6 fruit fly cellular contexts compared by ENCODE assay signal in genomic region chrX:5899241-5900145, dm6.
TF ChIP-seq lines count a peak whose summit lies in the region.

No protein-coding gene starts in this region.

- no peak for TF ChIP-seq CTCF in whole organism, embryonic (GFP tag; optimal IDR thresholded peaks at IDR 0.05; lab: Kevin White, UChicago)

TF ChIP-seq in whole organism, 6 proteins besides CTCF, POLR2A, EP300 and RAD21:
- TF ChIP-seq Dll (optimal IDR thresholded peaks at IDR 0.05; lab: Kevin White, UChicago) (peak; percentile 38), usp (GFP tag; optimal IDR thresholded peaks at IDR 0.05; lab: Kevin White, UChicago) (no peak), EcR (GFP tag; optimal IDR thresholded peaks at IDR 0.05; lab: Kevin White, UChicago) (no peak), CG8478 (optimal IDR thresholded peaks at IDR 0.05; lab: Kevin White, UChicago) (peak; percentile 12)

TF ChIP-seq in whole organism, adult, 20 proteins besides CTCF, POLR2A, EP300 and RAD21 (continues in another document):
- TF ChIP-seq Crg-1 (GFP tag; optimal IDR thresholded peaks at IDR 0.05; lab: Kevin White, UChicago), result no peak
- no peak for TF ChIP-seq CG11617 (GFP tag; optimal IDR thresholded peaks at IDR 0.05; lab: Kevin White, UChicago)
- no peak for TF ChIP-seq cic (GFP tag; optimal IDR thresholded peaks at IDR 0.05; lab: Kevin White, UChicago)
- peak; percentile 20 for TF ChIP-seq bab1 (GFP tag; optimal IDR thresholded peaks at IDR 0.05; lab: Kevin White, UChicago)
- no peak for TF ChIP-seq cnc (optimal IDR thresholded peaks at IDR 0.05; lab: Kevin White, UChicago)
- TF ChIP-seq CG33017 (tag; optimal IDR thresholded peaks at IDR 0.05; lab: Kevin White, UChicago), result no peak
- TF ChIP-seq tj (GFP tag; optimal IDR thresholded peaks at IDR 0.05; lab: Kevin White, UChicago), result peak; percentile 75
- TF ChIP-seq pad (GFP tag; optimal IDR thresholded peaks at IDR 0.05; lab: Kevin White, UChicago), result peak; percentile 62
- TF ChIP-seq Mnt (GFP tag; optimal IDR thresholded peaks at IDR 0.05; lab: Kevin White, UChicago), result peak; percentile 11
- no peak for TF ChIP-seq Hr96 (GFP tag; optimal IDR thresholded peaks at IDR 0.05; lab: Kevin White, UChicago)
- no peak for TF ChIP-seq CG12768 (GFP tag; optimal IDR thresholded peaks at IDR 0.05; lab: Kevin White, UChicago)
- peak; percentile 5 for TF ChIP-seq CG14711 (tag; optimal IDR thresholded peaks at IDR 0.05; lab: Kevin White, UChicago)
- no peak for TF ChIP-seq Clk (GFP tag; optimal IDR thresholded peaks at IDR 0.05; lab: Kevin White, UChicago)
- TF ChIP-seq CG5204 (GFP tag; optimal IDR thresholded peaks at IDR 0.05; lab: Kevin White, UChicago), result no peak
- no peak for TF ChIP-seq CG1620 (GFP tag; optimal IDR thresholded peaks at IDR 0.05; lab: Kevin White, UChicago)
- TF ChIP-seq CG7101 (tag; optimal IDR thresholded peaks at IDR 0.05; lab: Kevin White, UChicago), result no peak
- peak; percentile 30 for TF ChIP-seq kay (GFP tag; lab: Kevin White, UChicago; ENCODE audit: borderline replicate concordance)
- TF ChIP-seq toe (GFP tag; optimal IDR thresholded peaks at IDR 0.05; lab: Kevin White, UChicago), result no peak

TF ChIP-seq in whole organism, embryonic, 481 proteins besides CTCF, POLR2A, EP300 and RAD21 (continues in another document):
- TF ChIP-seq rib (GFP tag; IDR thresholded peaks at IDR 0.05; lab: Robert Waterston, UW), result peak; percentile 71
- TF ChIP-seq eve (GFP tag; optimal IDR thresholded peaks at IDR 0.05; lab: Kevin White, UChicago), result no peak
- peak; percentile 26 for TF ChIP-seq HHEX (GFP tag; optimal IDR thresholded peaks at IDR 0.05; lab: Kevin White, UChicago)
- TF ChIP-seq CG17568 (GFP tag; optimal IDR thresholded peaks at IDR 0.05; lab: Kevin White, UChicago), result peak; percentile 9
- TF ChIP-seq Drgx (GFP tag; IDR thresholded peaks at IDR 0.05; lab: Robert Waterston, UW), result peak; percentile 27; the same call in 1 of the 2 replicates
- TF ChIP-seq CG3407 (GFP tag; optimal IDR thresholded peaks at IDR 0.05; lab: Kevin White, UChicago), result peak; percentile 30
- TF ChIP-seq Dek (tag; optimal IDR thresholded peaks at IDR 0.05; lab: Kevin White, UChicago), result no peak
- TF ChIP-seq slbo (GFP tag; IDR thresholded peaks at IDR 0.05; lab: Robert Waterston, UW), result peak; percentile 23; the same call in 1 of the 2 replicates
- TF ChIP-seq CG13287 (GFP tag; IDR thresholded peaks at IDR 0.05; lab: Robert Waterston, UW; ENCODE audit: partially characterized antibody), result peak; percentile 17; the same call in 1 of the 2 replicates
- TF ChIP-seq Rx (GFP tag; IDR thresholded peaks at IDR 0.05; lab: Robert Waterston, UW), result no peak
- TF ChIP-seq Hand (GFP tag; optimal IDR thresholded peaks at IDR 0.05; lab: Kevin White, UChicago), result peak; percentile 21
- peak; percentile 54 for TF ChIP-seq Vsx1 (GFP tag; optimal IDR thresholded peaks at IDR 0.05; lab: Kevin White, UChicago)
- no peak for TF ChIP-seq CG13624 (GFP tag; optimal IDR thresholded peaks at IDR 0.05; lab: Kevin White, UChicago)
- TF ChIP-seq Nf-YC (tag; optimal IDR thresholded peaks at IDR 0.05; lab: Kevin White, UChicago), result peak; percentile 45
- TF ChIP-seq Optix (GFP tag; IDR thresholded peaks at IDR 0.05; lab: Robert Waterston, UW), result peak; percentile 20; the same call in 1 of the 3 replicates
- peak; percentile 77 for TF ChIP-seq CG10543 (GFP tag; optimal IDR thresholded peaks at IDR 0.05; lab: Kevin White, UChicago)
- peak; percentile 21; the same call in 1 of the 2 replicates for TF ChIP-seq Rfx (GFP tag; IDR thresholded peaks at IDR 0.05; lab: Robert Waterston, UW)

TF ChIP-seq in whole organism, prepupa, 60 proteins besides CTCF, POLR2A, EP300 and RAD21 (continues in another document):
- no peak for TF ChIP-seq CG6792 (GFP tag; optimal IDR thresholded peaks at IDR 0.05; lab: Kevin White, UChicago)
- TF ChIP-seq CG8119 (GFP tag; IDR thresholded peaks at IDR 0.05; lab: Robert Waterston, UW), result peak; percentile 23; the same call in 1 of the 3 replicates
- no peak for TF ChIP-seq svp (GFP tag; lab: Kevin White, UChicago)
- TF ChIP-seq acj6 (GFP tag; optimal IDR thresholded peaks at IDR 0.05; lab: Kevin White, UChicago), result no peak
- TF ChIP-seq Lpt (GFP tag; optimal IDR thresholded peaks at IDR 0.05; lab: Kevin White, UChicago), result no peak
- TF ChIP-seq Eip75B (GFP tag; optimal IDR thresholded peaks at IDR 0.05; lab: Kevin White, UChicago), result no peak
- TF ChIP-seq CG4318 (GFP tag; optimal IDR thresholded peaks at IDR 0.05; lab: Kevin White, UChicago), result no peak
- TF ChIP-seq CG6808 (GFP tag; optimal IDR thresholded peaks at IDR 0.05; lab: Kevin White, UChicago), result peak; percentile 51
- peak; percentile 23 for TF ChIP-seq CG1621 (tag; optimal IDR thresholded peaks at IDR 0.05; lab: Kevin White, UChicago)
- TF ChIP-seq CG6163 (GFP tag; IDR thresholded peaks at IDR 0.05; lab: Robert Waterston, UW), result peak; percentile 46; the same call in 2 of the 3 replicates
- TF ChIP-seq spab (GFP tag; optimal IDR thresholded peaks at IDR 0.05; lab: Kevin White, UChicago), result no peak
- no peak for TF ChIP-seq CG3032 (tag; optimal IDR thresholded peaks at IDR 0.05; lab: Kevin White, UChicago)
- TF ChIP-seq fd59A (GFP tag; optimal IDR thresholded peaks at IDR 0.05; lab: Kevin White, UChicago), result peak; percentile 4
- TF ChIP-seq CG11762 (GFP tag; optimal IDR thresholded peaks at IDR 0.05; lab: Kevin White, UChicago; ENCODE audit: insufficient read depth), result no peak
- TF ChIP-seq achi (GFP tag; optimal IDR thresholded peaks at IDR 0.05; lab: Kevin White, UChicago), result no peak
- no peak for TF ChIP-seq Ets21C (GFP tag; optimal IDR thresholded peaks at IDR 0.05; lab: Kevin White, UChicago)
- TF ChIP-seq dsx (GFP tag; optimal IDR thresholded peaks at IDR 0.05; lab: Kevin White, UChicago; ENCODE audit: poor library complexity, severe bottlenecking), result peak; percentile 30
- TF ChIP-seq CG16779 (tag; optimal IDR thresholded peaks at IDR 0.05; lab: Kevin White, UChicago), result no peak
- TF ChIP-seq dac (GFP tag; optimal IDR thresholded peaks at IDR 0.05; lab: Kevin White, UChicago), result no peak

TF ChIP-seq in whole organism, pupa, 21 proteins besides CTCF, POLR2A, EP300 and RAD21 (continues in another document):
- peak; percentile 30; the same call in 1 of the 2 replicates for TF ChIP-seq CG12605 (GFP tag; IDR thresholded peaks at IDR 0.05; lab: Robert Waterston, UW)
- TF ChIP-seq CG17806 (tag; optimal IDR thresholded peaks at IDR 0.05; lab: Kevin White, UChicago), result no peak
- TF ChIP-seq CG9948 (tag; optimal IDR thresholded peaks at IDR 0.05; lab: Kevin White, UChicago), result no peak
- 0 out of 2 replicates have a peak, but pooled peaks have one; percentile 36 for TF ChIP-seq CG32121 (GFP tag; IDR thresholded peaks at IDR 0.05; lab: Robert Waterston, UW)
- peak; percentile 29 for TF ChIP-seq CG15710 (tag; optimal IDR thresholded peaks at IDR 0.05; lab: Kevin White, UChicago)
- TF ChIP-seq Snoo (tag; optimal IDR thresholded peaks at IDR 0.05; lab: Kevin White, UChicago), result peak; percentile 40
- no peak for TF ChIP-seq Pif1A (GFP tag; optimal IDR thresholded peaks at IDR 0.05; lab: Kevin White, UChicago)
- TF ChIP-seq EcR (GFP tag; optimal IDR thresholded peaks at IDR 0.05; lab: Kevin White, UChicago), result peak; percentile 30
- no peak for TF ChIP-seq Pif1B (GFP tag; optimal IDR thresholded peaks at IDR 0.05; lab: Kevin White, UChicago)
- TF ChIP-seq D1 (tag; optimal IDR thresholded peaks at IDR 0.05; lab: Kevin White, UChicago), result no peak
- TF ChIP-seq CG4496 (GFP tag; IDR thresholded peaks at IDR 0.05; lab: Robert Waterston, UW), result peak; percentile 74
- TF ChIP-seq fd96Ca (GFP tag; IDR thresholded peaks at IDR 0.05; lab: Robert Waterston, UW), result peak; percentile 58; the same call in 1 of the 3 replicates
- TF ChIP-seq CG10348 (GFP tag; IDR thresholded peaks at IDR 0.05; lab: Robert Waterston, UW), result no peak
- TF ChIP-seq CG34367 (tag; optimal IDR thresholded peaks at IDR 0.05; lab: Kevin White, UChicago), result no peak
- peak; percentile 30 for TF ChIP-seq gl (tag; optimal IDR thresholded peaks at IDR 0.05; lab: Kevin White, UChicago)
- TF ChIP-seq CG13204 (GFP tag; optimal IDR thresholded peaks at IDR 0.05; lab: Kevin White, UChicago), result peak; percentile 81
- TF ChIP-seq CG8159 (tag; optimal IDR thresholded peaks at IDR 0.05; lab: Kevin White, UChicago), result no peak
- no peak for TF ChIP-seq rn (GFP tag; IDR thresholded peaks at IDR 0.05; lab: Robert Waterston, UW)
- peak; percentile 35 for TF ChIP-seq CG14655 (GFP tag; optimal IDR thresholded peaks at IDR 0.05; lab: Kevin White, UChicago)
- peak; percentile 44 for TF ChIP-seq Ets98B (GFP tag; IDR thresholded peaks at IDR 0.05; lab: Robert Waterston, UW)

TF ChIP-seq in whole organism, wandering third instar larva, 38 proteins besides CTCF, POLR2A, EP300 and RAD21 (continues in another document):
- TF ChIP-seq CrebA (GFP tag; optimal IDR thresholded peaks at IDR 0.05; lab: Kevin White, UChicago; ENCODE audit: borderline replicate concordance) (no peak), dl (GFP tag; optimal IDR thresholded peaks at IDR 0.05; lab: Kevin White, UChicago; ENCODE audit: insufficient read depth in 1 of 2, partially characterized antibody in 2 of 2) (peak; percentile 51 to 70), br (GFP tag; optimal IDR thresholded peaks at IDR 0.05; lab: Kevin White, UChicago) (no peak), Dif (GFP tag; optimal IDR thresholded peaks at IDR 0.05; lab: Kevin White, UChicago; ENCODE audit: partially characterized antibody) (peak; percentile 66), woc (GFP tag; optimal IDR thresholded peaks at IDR 0.05; lab: Kevin White, UChicago) (no peak), dsf (GFP tag; optimal IDR thresholded peaks at IDR 0.05; lab: Kevin White, UChicago; ENCODE audit: borderline replicate concordance) (no peak), Vsx2 (GFP tag; optimal IDR thresholded peaks at IDR 0.05; lab: Kevin White, UChicago; ENCODE audit: partially characterized antibody) (no peak), Hr78 (GFP tag; optimal IDR thresholded peaks at IDR 0.05; lab: Kevin White, UChicago) (no peak), rgr (GFP tag; optimal IDR thresholded peaks at IDR 0.05; lab: Kevin White, UChicago) (no peak), tai (GFP tag; optimal IDR thresholded peaks at IDR 0.05; lab: Kevin White, UChicago) (peak; percentile 84), foxo (GFP tag; optimal IDR thresholded peaks at IDR 0.05; lab: Kevin White, UChicago) (peak in 1 of 2 experiments; percentile 1), HLH106 (tag; optimal IDR thresholded peaks at IDR 0.05; lab: Kevin White, UChicago) (peak; percentile 28), GATAd (GFP tag; optimal IDR thresholded peaks at IDR 0.05; lab: Kevin White, UChicago) (no peak), Sp1 (GFP tag; optimal IDR thresholded peaks at IDR 0.05; lab: Kevin White, UChicago) (peak; percentile 2), usp (GFP tag; optimal IDR thresholded peaks at IDR 0.05; lab: Kevin White, UChicago) (no peak), Dfd (GFP tag; optimal IDR thresholded peaks at IDR 0.05; lab: Kevin White, UChicago) (peak; percentile 39), CG32264 (GFP tag; optimal IDR thresholded peaks at IDR 0.05; lab: Kevin White, UChicago) (no peak), psq (GFP tag; optimal IDR thresholded peaks at IDR 0.05; lab: Kevin White, UChicago) (peak; percentile 96), OdsH (GFP tag; optimal IDR thresholded peaks at IDR 0.05; lab: Kevin White, UChicago) (no peak), ey (GFP tag; optimal IDR thresholded peaks at IDR 0.05; lab: Kevin White, UChicago) (no peak), jim (GFP tag; optimal IDR thresholded peaks at IDR 0.05; lab: Kevin White, UChicago) (peak; percentile 64)
